Fruit fly (Drosophila melanogaster): Measurements from ENCODE around the gene CG3434.
A peak's percentile ranks its signal among the peaks of the same experiment; 100 is the strongest.

Gene CG3434

DNA sequence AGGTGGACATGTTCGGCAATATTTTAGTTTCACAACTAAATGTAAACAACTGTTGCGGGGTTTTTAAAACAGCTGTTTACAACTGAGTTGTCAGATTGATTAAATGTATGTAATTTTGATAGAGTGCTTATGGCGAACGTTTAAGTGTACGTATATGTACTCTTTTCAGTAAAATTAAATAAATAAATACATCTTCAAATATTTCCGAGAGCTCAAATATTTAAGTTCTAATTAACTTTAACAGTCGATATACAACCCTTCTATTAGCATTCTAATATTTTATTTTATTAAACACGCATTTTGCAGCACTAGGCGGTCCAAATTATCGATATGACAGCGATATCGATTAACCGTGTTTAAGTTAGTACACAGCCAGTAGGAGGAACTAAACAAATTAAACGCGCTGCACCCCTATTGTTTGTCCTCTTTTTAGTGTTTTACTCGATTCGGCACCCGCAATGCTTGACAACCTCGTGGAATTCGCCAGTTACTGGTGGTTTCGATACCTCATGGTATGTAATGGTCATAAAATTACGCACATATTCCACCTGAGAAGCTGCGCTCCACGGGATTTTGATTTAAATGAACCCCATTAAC lies 9.0 kb downstream of the CG3434 start, which contains the start of the genes CG3448 and ghi:
TSS of gene CG3448 (minus strand) at position 51 of the 597 bp plus-strand sequence.
TSS of gene ghi (plus strand) at position 355 of the 597 bp plus-strand sequence.
- peak; percentile 51 for TF ChIP-seq Ets98B (GFP tag; IDR thresholded peaks at IDR 0.05)
- TF ChIP-seq CG4496 (GFP tag; IDR thresholded peaks at IDR 0.05): peak; percentile 68; the same call in 2 of the 3 replicates
- peak; percentile 44 for TF ChIP-seq CG9948 (tag; optimal IDR thresholded peaks at IDR 0.05)
- no peak for TF ChIP-seq CG34367 (tag; optimal IDR thresholded peaks at IDR 0.05)
- TF ChIP-seq CG12605 (GFP tag; IDR thresholded peaks at IDR 0.05): no peak
- TF ChIP-seq CG17806 (tag; optimal IDR thresholded peaks at IDR 0.05): peak; percentile 52
- TF ChIP-seq Snoo (tag; optimal IDR thresholded peaks at IDR 0.05): peak; percentile 46
- 0 out of 2 replicates have a peak, but pooled peaks have one; percentile 11 for TF ChIP-seq rn (GFP tag; IDR thresholded peaks at IDR 0.05)
- no peak for TF ChIP-seq fd96Ca (GFP tag; IDR thresholded peaks at IDR 0.05)
- peak; percentile 45 for TF ChIP-seq CG8301 (tag; optimal IDR thresholded peaks at IDR 0.05)
- TF ChIP-seq CG10348 (GFP tag; IDR thresholded peaks at IDR 0.05): no peak
- TF ChIP-seq Pif1A (GFP tag; optimal IDR thresholded peaks at IDR 0.05): peak; percentile 62
- peak; percentile 67 for TF ChIP-seq CG8159 (tag; optimal IDR thresholded peaks at IDR 0.05)
- TF ChIP-seq gl (tag; optimal IDR thresholded peaks at IDR 0.05): peak; percentile 22
- TF ChIP-seq EcR (GFP tag; optimal IDR thresholded peaks at IDR 0.05): no peak
- peak; percentile 20 for TF ChIP-seq CG15710 (tag; optimal IDR thresholded peaks at IDR 0.05)
- TF ChIP-seq CG32121 (GFP tag; IDR thresholded peaks at IDR 0.05): peak; percentile 51; the same call in 1 of the 2 replicates
- TF ChIP-seq D1 (tag; optimal IDR thresholded peaks at IDR 0.05): no peak
- TF ChIP-seq CG13204 (GFP tag; optimal IDR thresholded peaks at IDR 0.05): no peak
- peak; percentile 50 for TF ChIP-seq Pif1B (GFP tag; optimal IDR thresholded peaks at IDR 0.05)
- TF ChIP-seq CG14655 (GFP tag; optimal IDR thresholded peaks at IDR 0.05): no peak

DNA sequence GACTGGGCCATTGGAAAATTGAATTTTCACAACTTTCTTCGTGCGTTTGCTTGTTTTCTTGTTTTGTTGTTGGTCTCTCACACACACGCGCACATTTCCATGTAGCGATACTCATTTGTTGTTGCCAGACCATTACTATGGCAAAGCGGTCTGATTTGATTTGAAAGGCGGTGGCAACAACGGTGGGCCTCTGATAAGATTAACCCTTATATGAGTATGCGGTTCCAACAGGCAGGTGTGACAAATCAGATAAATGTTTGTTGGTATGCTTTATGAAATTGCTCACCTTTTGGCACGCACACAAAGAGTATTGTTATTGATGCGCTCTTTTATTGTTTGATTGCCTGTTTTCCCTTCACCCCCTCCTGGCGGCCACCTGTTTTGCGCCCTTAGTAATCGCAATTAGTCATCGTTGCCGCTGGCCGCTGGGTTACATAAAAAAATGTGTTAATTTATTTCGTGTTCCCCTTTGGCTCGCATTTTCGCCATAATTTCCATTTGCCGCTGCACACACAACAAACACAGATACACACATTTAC lies 13.3 kb downstream of the CG3434 start:
- TF ChIP-seq rn (GFP tag; IDR thresholded peaks at IDR 0.05) (no peak), CG10348 (GFP tag; IDR thresholded peaks at IDR 0.05) (no peak), fd96Ca (GFP tag; IDR thresholded peaks at IDR 0.05) (0 out of 3 replicates have a peak, but pooled peaks have one; percentile 27), gl (tag; optimal IDR thresholded peaks at IDR 0.05) (no peak), CG12605 (GFP tag; IDR thresholded peaks at IDR 0.05) (peak; percentile 23; the same call in 1 of the 2 replicates), Pif1A (GFP tag; optimal IDR thresholded peaks at IDR 0.05) (no peak), CG8301 (tag; optimal IDR thresholded peaks at IDR 0.05) (no peak), CG8159 (tag; optimal IDR thresholded peaks at IDR 0.05) (no peak), CG4496 (GFP tag; IDR thresholded peaks at IDR 0.05) (0 out of 3 replicates have a peak, but pooled peaks have one; percentile 37), CG32121 (GFP tag; IDR thresholded peaks at IDR 0.05) (0 out of 2 replicates have a peak, but pooled peaks have one; percentile 7), Snoo (tag; optimal IDR thresholded peaks at IDR 0.05) (no peak), CG34367 (tag; optimal IDR thresholded peaks at IDR 0.05) (no peak), D1 (tag; optimal IDR thresholded peaks at IDR 0.05) (no peak), CG9948 (tag; optimal IDR thresholded peaks at IDR 0.05) (no peak), CG13204 (GFP tag; optimal IDR thresholded peaks at IDR 0.05) (no peak), CG15710 (tag; optimal IDR thresholded peaks at IDR 0.05) (no peak), Ets98B (GFP tag; IDR thresholded peaks at IDR 0.05) (peak; percentile 5; the same call in 1 of the 2 replicates), CG14655 (GFP tag; optimal IDR thresholded peaks at IDR 0.05) (no peak), CG17806 (tag; optimal IDR thresholded peaks at IDR 0.05) (no peak), EcR (GFP tag; optimal IDR thresholded peaks at IDR 0.05) (no peak), Pif1B (GFP tag; optimal IDR thresholded peaks at IDR 0.05) (no peak)

DNA sequence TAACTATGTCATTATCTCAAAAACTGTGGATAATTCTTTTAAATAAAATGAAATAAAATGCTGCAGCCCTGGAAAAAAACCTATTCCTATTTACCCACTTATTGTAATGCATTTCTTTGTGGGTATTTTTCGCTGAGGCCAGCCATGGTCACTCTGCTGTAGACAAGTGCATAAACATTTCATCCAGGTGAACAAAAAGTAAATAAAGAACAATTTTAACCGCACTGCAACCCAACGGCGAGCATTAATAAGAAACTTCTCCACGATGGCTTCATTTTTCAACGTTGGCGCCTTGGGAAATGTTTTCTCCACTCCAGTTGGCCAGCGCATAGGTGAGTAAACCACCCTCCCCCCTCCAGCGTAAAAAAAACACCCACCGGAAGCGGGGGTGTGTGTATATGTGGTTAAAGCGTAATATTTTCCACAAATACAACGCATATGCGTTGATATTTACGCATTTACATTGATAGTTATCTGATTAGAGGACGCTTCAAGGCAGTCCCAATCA lies 13.8 kb downstream of the CG3434 start, which contains the start of gene CG3529:
TSS of gene CG3529 (plus strand) at position 134 of the 508 bp plus-strand sequence.
- 0 out of 2 replicates have a peak, but pooled peaks have one; percentile 15 for TF ChIP-seq Ets98B (GFP tag; IDR thresholded peaks at IDR 0.05)
- TF ChIP-seq CG8301 (tag; optimal IDR thresholded peaks at IDR 0.05): no peak
- TF ChIP-seq rn (GFP tag; IDR thresholded peaks at IDR 0.05): no peak
- TF ChIP-seq CG32121 (GFP tag; IDR thresholded peaks at IDR 0.05): 0 out of 2 replicates have a peak, but pooled peaks have one; percentile 22
- peak; percentile 33 for TF ChIP-seq CG15710 (tag; optimal IDR thresholded peaks at IDR 0.05)
- peak; percentile 29 for TF ChIP-seq EcR (GFP tag; optimal IDR thresholded peaks at IDR 0.05)

DNA sequence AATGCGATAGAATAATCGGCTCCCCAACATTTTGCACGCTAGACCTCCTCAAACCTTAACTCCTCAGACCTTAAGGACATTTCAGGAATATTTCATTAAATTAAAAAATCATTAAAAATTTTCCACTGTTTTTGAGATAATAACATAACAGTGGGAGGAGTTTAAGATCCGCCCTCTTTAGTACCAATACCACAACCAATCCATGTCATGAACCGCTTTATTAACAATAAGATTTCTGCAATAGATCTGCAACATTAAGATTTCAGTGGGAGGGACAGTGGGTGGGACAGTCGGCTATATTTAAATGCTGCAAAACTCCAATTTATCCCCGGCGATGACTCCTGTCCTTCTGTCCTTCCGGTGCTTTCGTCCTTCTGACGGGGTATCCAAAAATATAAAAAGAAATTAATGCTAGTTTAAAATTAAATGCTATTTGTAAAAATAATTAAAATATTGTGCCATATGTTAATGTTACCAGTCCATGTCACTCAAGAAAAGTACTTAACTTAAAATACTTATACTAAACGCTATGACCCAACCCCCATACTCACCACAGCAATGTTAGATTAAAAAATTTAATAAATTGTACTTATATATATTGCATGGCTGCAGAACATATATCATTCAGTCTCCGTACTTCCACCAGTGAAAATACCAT lies 17.8 kb downstream of the CG3434 start, which contains the start of gene Srg3:
TSS of gene Srg3 (plus strand) at position 608 of the 658 bp plus-strand sequence.
- no peak for TF ChIP-seq CG8301 (tag; optimal IDR thresholded peaks at IDR 0.05)
- no peak for TF ChIP-seq CG4496 (GFP tag; IDR thresholded peaks at IDR 0.05)
- TF ChIP-seq Snoo (tag; optimal IDR thresholded peaks at IDR 0.05): no peak
- no peak for TF ChIP-seq CG12605 (GFP tag; IDR thresholded peaks at IDR 0.05)
- TF ChIP-seq Ets98B (GFP tag; IDR thresholded peaks at IDR 0.05): no peak
- TF ChIP-seq CG10348 (GFP tag; IDR thresholded peaks at IDR 0.05): no peak
- TF ChIP-seq fd96Ca (GFP tag; IDR thresholded peaks at IDR 0.05): no peak
- no peak for TF ChIP-seq CG9948 (tag; optimal IDR thresholded peaks at IDR 0.05)
- TF ChIP-seq gl (tag; optimal IDR thresholded peaks at IDR 0.05): no peak
- no peak for TF ChIP-seq rn (GFP tag; IDR thresholded peaks at IDR 0.05)
- no peak for TF ChIP-seq EcR (GFP tag; optimal IDR thresholded peaks at IDR 0.05)
- no peak for TF ChIP-seq CG14655 (GFP tag; optimal IDR thresholded peaks at IDR 0.05)
- TF ChIP-seq CG8159 (tag; optimal IDR thresholded peaks at IDR 0.05): no peak
- TF ChIP-seq CG13204 (GFP tag; optimal IDR thresholded peaks at IDR 0.05): no peak
- TF ChIP-seq Pif1B (GFP tag; optimal IDR thresholded peaks at IDR 0.05): no peak
- TF ChIP-seq CG34367 (tag; optimal IDR thresholded peaks at IDR 0.05): no peak

Data from whole organism, pupa.